Fruit fly (Drosophila melanogaster) whole organism, embryonic: Measurements from ENCODE around the gene Miox.

ENCODE experiments used
- Ada2b ChIP-seq: fragments of 200-800 bp; sonication (Bioruptor generic); IDR thresholded peaks from 2 replicates; pipeline ENCODE4 v1.3.6; 2022; ENCODE audit warnings: missing biosample characterization, missing genetic modification characterization
- Asciz ChIP-seq: fragments of 200-800 bp; sonication (Bioruptor generic); optimal IDR thresholded peaks from 2 replicates; lab custom pipeline; 2017; ENCODE audit warnings: missing biosample characterization, mild to moderate bottlenecking, missing genetic modification characterization, missing genetic modification reagents
- Atf-2 ChIP-seq: fragments of 200-800 bp; sonication (Bioruptor generic); optimal IDR thresholded peaks from 2 replicates; lab custom pipeline; 2016; ENCODE audit warnings: missing biosample characterization, missing genetic modification characterization
- Bgb ChIP-seq: fragments of 200-800 bp; sonication (Bioruptor generic); IDR thresholded peaks from 2 replicates; pipeline ENCODE4 v1.3.6; 2022; ENCODE audit warnings: missing biosample characterization, missing genetic modification characterization; ENCODE audit not compliant: partially characterized antibody
- CG10209 ChIP-seq: fragments of 200-800 bp; sonication (Bioruptor generic); optimal IDR thresholded peaks from 3 replicates; lab custom pipeline; 2017; ENCODE audit warnings: missing biosample characterization, mild to moderate bottlenecking, missing genetic modification characterization, missing genetic modification reagents
- CG10267 ChIP-seq: fragments of 200-800 bp; sonication (Bioruptor generic); optimal IDR thresholded peaks from 2 replicates; lab custom pipeline; 2018; ENCODE audit warnings: missing biosample characterization, mild to moderate bottlenecking, missing genetic modification characterization, moderate library complexity
- CG11093 ChIP-seq: fragments of 200-800 bp; sonication (Bioruptor generic); IDR thresholded peaks from 3 replicates; pipeline ENCODE4 v1.3.6; 2022; ENCODE audit warnings: missing biosample characterization, missing genetic modification characterization
- CG12744 ChIP-seq: fragments of 200-800 bp; sonication (Bioruptor generic); optimal IDR thresholded peaks from 2 replicates; lab custom pipeline; 2016; ENCODE audit warnings: missing biosample characterization, missing genetic modification characterization
- CG12769 ChIP-seq: fragments of 200-800 bp; sonication (Bioruptor generic); optimal IDR thresholded peaks from 2 replicates; lab custom pipeline; 2019; ENCODE audit warnings: missing biosample characterization, mild to moderate bottlenecking, missing genetic modification characterization, moderate library complexity
- CG17328 ChIP-seq: fragments of 200-800 bp; sonication (Bioruptor generic); IDR thresholded peaks from 2 replicates; pipeline ENCODE4 v1.3.6; 2022; ENCODE audit warnings: missing biosample characterization, missing genetic modification characterization
- CG17361 ChIP-seq: fragments of 200-800 bp; sonication (Bioruptor generic); IDR thresholded peaks from 3 replicates; pipeline ENCODE4 v1.3.6; 2022; ENCODE audit warnings: missing biosample characterization, missing genetic modification characterization
- CG18599 ChIP-seq: fragments of 200-800 bp; sonication (Bioruptor generic); optimal IDR thresholded peaks from 3 replicates; lab custom pipeline; 2017; ENCODE audit warnings: missing biosample characterization, missing genetic modification characterization, mild to moderate bottlenecking, moderate library complexity, missing genetic modification reagents
- CG2678 ChIP-seq: fragments of 200-800 bp; sonication (Bioruptor generic); optimal IDR thresholded peaks from 3 replicates; lab custom pipeline; 2019; ENCODE audit warnings: missing biosample characterization, mild to moderate bottlenecking, missing genetic modification characterization, moderate library complexity
- CG2889 ChIP-seq: fragments of 200-800 bp; sonication (Bioruptor generic); IDR thresholded peaks from 3 replicates; pipeline ENCODE4 v1.3.6; 2022; ENCODE audit warnings: missing biosample characterization, missing genetic modification characterization
- CG31365 ChIP-seq: fragments of 200-800 bp; sonication (Bioruptor generic); optimal IDR thresholded peaks from 2 replicates; lab custom pipeline; 2018; ENCODE audit warnings: missing biosample characterization, mild to moderate bottlenecking, missing genetic modification characterization
- CG33213 ChIP-seq: fragments of 200-800 bp; sonication (Bioruptor generic); optimal IDR thresholded peaks from 3 replicates; lab custom pipeline; 2016; ENCODE audit warnings: missing biosample characterization, missing genetic modification characterization
- CG34422 ChIP-seq: fragments of 200-800 bp; sonication (Bioruptor generic); IDR thresholded peaks from 3 replicates; pipeline ENCODE4 v1.3.6; 2022; ENCODE audit warnings: missing biosample characterization, missing genetic modification characterization
- CG4282 ChIP-seq: fragments of 200-800 bp; sonication (Bioruptor generic); optimal IDR thresholded peaks from 2 replicates; lab custom pipeline; 2016; ENCODE audit warnings: missing biosample characterization, missing genetic modification characterization
- CG4328 ChIP-seq: fragments of 200-800 bp; sonication (Bioruptor generic); optimal IDR thresholded peaks from 3 replicates; lab custom pipeline; 2017; ENCODE audit warnings: missing biosample characterization, missing genetic modification reagents, missing genetic modification characterization
- CG4820 ChIP-seq: fragments of 200-800 bp; sonication (Bioruptor generic); optimal IDR thresholded peaks from 3 replicates; lab custom pipeline; 2016; ENCODE audit warnings: missing biosample characterization, missing genetic modification characterization
- CG9437 ChIP-seq: fragments of 200-800 bp; sonication (Bioruptor generic); optimal IDR thresholded peaks from 2 replicates; lab custom pipeline; 2018; ENCODE audit warnings: missing biosample characterization, mild to moderate bottlenecking, missing genetic modification characterization
- CrebB ChIP-seq: fragments of 200-800 bp; sonication (Bioruptor generic); optimal IDR thresholded peaks from 3 replicates; lab custom pipeline; 2018; ENCODE audit warnings: missing biosample characterization, mild to moderate bottlenecking, missing genetic modification characterization
- Dp ChIP-seq: fragments of 200-800 bp; sonication (Bioruptor generic); optimal IDR thresholded peaks from 2 replicates; lab custom pipeline; 2018; ENCODE audit warnings: missing biosample characterization, mild to moderate bottlenecking, missing genetic modification characterization, moderate library complexity
- ERR ChIP-seq: fragments of 200-800 bp; sonication (Bioruptor generic); optimal IDR thresholded peaks from 2 replicates; lab custom pipeline; 2016; ENCODE audit warnings: missing biosample characterization, missing genetic modification characterization
- Eip74EF ChIP-seq, 2 experiments: fragments of 200-800 bp in 1 of 2; fragments of >200 bp in 1 of 2; sonication (Bioruptor generic) in 1 of 2; optimal IDR thresholded peaks; 2 replicates each; lab custom pipeline; 2017 to 2019; ENCODE audit warnings: missing biosample characterization in 2 of 2, missing genetic modification characterization in 2 of 2, mild to moderate bottlenecking in 1 of 2, moderate library complexity in 1 of 2
- H2.0 ChIP-seq: fragments of 200-800 bp; sonication (Bioruptor generic); IDR thresholded peaks from 2 replicates; pipeline ENCODE4 v1.3.6; 2022; ENCODE audit warnings: missing biosample characterization, missing genetic modification characterization
- Hmr ChIP-seq: fragments of 200-800 bp; sonication (Bioruptor generic); optimal IDR thresholded peaks from 3 replicates; lab custom pipeline; 2017; ENCODE audit warnings: mild to moderate bottlenecking, missing biosample characterization, missing genetic modification reagents, missing genetic modification characterization
- Hsf ChIP-seq: fragments of 200-800 bp; sonication (Bioruptor generic); optimal IDR thresholded peaks from 3 replicates; lab custom pipeline; 2016; ENCODE audit warnings: missing biosample characterization, missing genetic modification characterization
- NfI ChIP-seq: fragments of 200-800 bp; sonication (Bioruptor generic); optimal IDR thresholded peaks from 3 replicates; lab custom pipeline; 2018; ENCODE audit warnings: missing biosample characterization, mild to moderate bottlenecking, missing genetic modification characterization, moderate library complexity
- Ptx1 ChIP-seq: fragments of 200-800 bp; sonication (Bioruptor generic); IDR thresholded peaks from 2 replicates; pipeline ENCODE4 v1.3.6; 2022; ENCODE audit warnings: missing biosample characterization, missing genetic modification characterization
- Trl ChIP-seq, 3 experiments: fragments of >200 bp in 2 of 3; fragments of 200-800 bp in 1 of 3; sonication (Bioruptor generic) in 1 of 3; optimal IDR thresholded peaks; 2 replicates in 1 of 3; 3 replicates in 2 of 3; lab custom pipeline; 2016 to 2017; ENCODE audit warnings: missing biosample characterization in 1 of 3, missing genetic modification characterization in 1 of 3
- Vsx1 ChIP-seq: fragments of 200-800 bp; sonication (Bioruptor generic); optimal IDR thresholded peaks from 2 replicates; lab custom pipeline; 2017; ENCODE audit warnings: missing biosample characterization, mild to moderate bottlenecking, missing genetic modification characterization, missing genetic modification reagents
- chinmo ChIP-seq: fragments of 200-800 bp; sonication (Bioruptor generic); IDR thresholded peaks from 4 replicates; pipeline ENCODE4 v1.3.6; 2022; ENCODE audit warnings: missing biosample characterization, missing genetic modification characterization; ENCODE audit not compliant: partially characterized antibody
- chn ChIP-seq: fragments of 200-800 bp; sonication (Bioruptor generic); optimal IDR thresholded peaks from 2 replicates; lab custom pipeline; 2016; ENCODE audit warnings: missing biosample characterization, missing genetic modification characterization
- eve ChIP-seq, 2 experiments: fragments of >200 bp; optimal IDR thresholded peaks; 2 replicates each; lab custom pipeline; 2017; ENCODE audit warnings: missing biosample characterization in 2 of 2, missing genetic modification characterization in 2 of 2
- gcm ChIP-seq: fragments of 200-800 bp; sonication (Bioruptor generic); optimal IDR thresholded peaks from 2 replicates; lab custom pipeline; 2019; ENCODE audit warnings: missing biosample characterization, mild to moderate bottlenecking, missing genetic modification characterization, moderate library complexity
- gem ChIP-seq: fragments of 200-800 bp; sonication (Bioruptor generic); optimal IDR thresholded peaks from 2 replicates; lab custom pipeline; 2019; ENCODE audit warnings: missing biosample characterization, mild to moderate bottlenecking, missing genetic modification characterization, moderate library complexity
- gsb-n ChIP-seq: fragments of 200-800 bp; sonication (Bioruptor generic); optimal IDR thresholded peaks from 3 replicates; lab custom pipeline; 2018; ENCODE audit warnings: missing biosample characterization, mild to moderate bottlenecking, missing genetic modification characterization
- kay ChIP-seq: fragments of 200-800 bp; sonication (Bioruptor generic); optimal IDR thresholded peaks from 2 replicates; lab custom pipeline; 2016; ENCODE audit warnings: missing biosample characterization, missing genetic modification characterization
- luna ChIP-seq: fragments of 200-800 bp; sonication (Bioruptor generic); optimal IDR thresholded peaks from 2 replicates; lab custom pipeline; 2016; ENCODE audit warnings: missing biosample characterization, missing genetic modification characterization
- pho ChIP-seq: fragments of 200-800 bp; sonication (Bioruptor generic); optimal IDR thresholded peaks from 2 replicates; lab custom pipeline; 2016; ENCODE audit warnings: missing biosample characterization, missing genetic modification characterization
- row ChIP-seq: fragments of 200-800 bp; sonication (Bioruptor generic); IDR thresholded peaks from 3 replicates; pipeline ENCODE4 v1.3.6; 2022; ENCODE audit warnings: missing biosample characterization, missing genetic modification characterization
- seq ChIP-seq: fragments of 200-800 bp; sonication (Bioruptor generic); IDR thresholded peaks from 2 replicates; pipeline ENCODE4 v1.3.6; 2022; ENCODE audit warnings: missing biosample characterization, missing genetic modification characterization
- slbo ChIP-seq: fragments of 200-800 bp; sonication (Bioruptor generic); IDR thresholded peaks from 2 replicates; pipeline ENCODE4 v1.3.6; 2022; ENCODE audit warnings: missing biosample characterization, missing genetic modification characterization
- sug ChIP-seq: fragments of 200-800 bp; optimal IDR thresholded peaks from 2 replicates; lab custom pipeline; 2019; ENCODE audit warnings: missing biosample characterization, mild to moderate bottlenecking, missing genetic modification characterization, moderate library complexity
- vnd ChIP-seq: fragments of 200-800 bp; sonication (Bioruptor generic); IDR thresholded peaks from 3 replicates; pipeline ENCODE4 v1.3.6; 2022; ENCODE audit warnings: missing biosample characterization, missing genetic modification characterization; ENCODE audit not compliant: partially characterized antibody

Miox gene

dm6 chr3L:12138113-12138899, 46.5 kb upstream of the Miox start, which contains the start of the genes ND-SGDH and RhoGAP68F (continued):
- TF ChIP-seq sug (tag; lab: Kevin White, UChicago), result peak; percentile 82
- TF ChIP-seq CG2889 (GFP tag; lab: Robert Waterston, UW), result no peak
- peak; percentile 67 for TF ChIP-seq gsb-n (tag; lab: Kevin White, UChicago)
- peak; percentile 90 for TF ChIP-seq Bgb (GFP tag; lab: Robert Waterston, UW)
- TF ChIP-seq vnd, result peak; percentile 99
- TF ChIP-seq CG31365, result no peak
- TF ChIP-seq CG17361 (GFP tag; lab: Robert Waterston, UW), result peak; percentile 87
- TF ChIP-seq CG18599 (GFP tag; lab: Kevin White, UChicago), result peak; percentile 76
- peak; percentile 25 for TF ChIP-seq luna (GFP tag; lab: Kevin White, UChicago)
- TF ChIP-seq, all 482 proteins: peak for 348

dm6 chr3L:12139232-12139698, 45.5 kb upstream of the Miox start:
- TF ChIP-seq CG10267 (tag; lab: Kevin White, UChicago) (peak; percentile 23), CG33213 (GFP tag; lab: Kevin White, UChicago) (no peak), row (GFP tag; lab: Robert Waterston, UW) (peak; percentile 70), CG17328 (GFP tag; lab: Robert Waterston, UW) (0 out of 2 replicates have a peak, but pooled peaks have one; percentile 26), Vsx1 (GFP tag; lab: Kevin White, UChicago) (no peak), Asciz (peak; percentile 19), CG2678 (tag; lab: Kevin White, UChicago) (peak; percentile 77), eve (GFP tag; optimal IDR thresholded peaks at IDR 0.05; lab: Kevin White, UChicago) (no peak), gem (tag; lab: Kevin White, UChicago) (peak; percentile 75), seq (peak; percentile 56), CG4820 (GFP tag; lab: Kevin White, UChicago) (peak; percentile 28), H2.0 (no peak), Ptx1 (GFP tag; lab: Robert Waterston, UW) (peak; percentile 62), Hsf (peak; percentile 19), pho (GFP tag; lab: Kevin White, UChicago) (peak; percentile 26), CG12769 (tag; lab: Kevin White, UChicago) (peak; percentile 41), CG34422 (peak; percentile 54; the same call in 2 of the 3 replicates), Atf-2 (peak; percentile 56), CG4282 (no peak), CG11093 (GFP tag; lab: Robert Waterston, UW) (0 out of 3 replicates have a peak, but pooled peaks have one; percentile 22), Trl (optimal IDR thresholded peaks at IDR 0.05; lab: Kevin White, UChicago) (no peak), Trl (GFP tag; optimal IDR thresholded peaks at IDR 0.05; lab: Kevin White, UChicago) (peak; percentile 62), kay (GFP tag; lab: Kevin White, UChicago) (no peak), CG12744 (GFP tag; lab: Kevin White, UChicago) (no peak), Ada2b (GFP tag; lab: Robert Waterston, UW) (peak; percentile 11; the same call in 1 of the 2 replicates), chinmo (GFP tag; lab: Robert Waterston, UW) (0 out of 4 replicates have a peak, but pooled peaks have one; percentile 76), NfI (peak; percentile 43), CrebB (peak; percentile 7), sug (tag; lab: Kevin White, UChicago) (peak; percentile 53), Eip74EF (GFP tag; optimal IDR thresholded peaks at IDR 0.05; lab: Kevin White, UChicago) (peak in 1 of 2 experiments; percentile 5), slbo (GFP tag; lab: Robert Waterston, UW) (peak; percentile 58), gcm (no peak), ERR (GFP tag; lab: Kevin White, UChicago) (no peak), CG9437 (GFP tag; lab: Kevin White, UChicago) (peak; percentile 36), CG4328 (GFP tag; lab: Kevin White, UChicago) (peak; percentile 15), CG10209 (GFP tag; lab: Kevin White, UChicago) (peak; percentile 60), Hmr (GFP tag; lab: Kevin White, UChicago) (peak; percentile 61), Dp (GFP tag; lab: Kevin White, UChicago) (no peak), chn (GFP tag; lab: Kevin White, UChicago) (peak; percentile 46)
